Worm (Caenorhabditis elegans) whole organism, L2 larva: ENCODE measurements around the gene tbx-8.

ENCODE experiments used
- F13H6.1 ChIP-seq: sonication (generic microtip); optimal IDR thresholded peaks from 2 replicates; lab custom pipeline; 2016; ENCODE audit warnings: missing genetic modification characterization, missing compliant biosample characterization
- R02D3.7 ChIP-seq: fragments of 150-350 bp; optimal IDR thresholded peaks from 2 replicates; lab custom pipeline; 2014; ENCODE audit warnings: missing biosample characterization, missing genetic modification characterization
- Y55F3AM.14 ChIP-seq: fragments of 200-800 bp; sonication (Bioruptor generic); optimal IDR thresholded peaks from 2 replicates; lab custom pipeline; 2018; ENCODE audit warnings: mild to moderate bottlenecking, missing genetic modification characterization, missing compliant biosample characterization
- ZK546.5 ChIP-seq: sonication (generic microtip); optimal IDR thresholded peaks from 2 replicates; lab custom pipeline; 2017; ENCODE audit warnings: missing biosample characterization, missing genetic modification characterization
- alr-1 ChIP-seq: fragments of 150-350 bp; optimal IDR thresholded peaks from 2 replicates; lab custom pipeline; 2014; ENCODE audit warnings: missing biosample characterization, missing genetic modification characterization
- ama-1 ChIP-seq: fragments of 150-350 bp; optimal IDR thresholded peaks from 2 replicates; lab custom pipeline; 2018; ENCODE audit warnings: inconsistent platforms
- blmp-1 ChIP-seq: sonication (generic microtip); optimal IDR thresholded peaks from 2 replicates; lab custom pipeline; 2017; ENCODE audit warnings: missing genetic modification characterization, mild to moderate bottlenecking, missing compliant biosample characterization, antibody characterized with exemption, moderate library complexity; ENCODE audit not compliant: insufficient read depth
- ceh-16 ChIP-seq: fragments of 150-350 bp; optimal IDR thresholded peaks from 2 replicates; lab custom pipeline; 2014; ENCODE audit warnings: missing biosample characterization, missing genetic modification characterization
- ceh-82 ChIP-seq: fragments of 150-350 bp; optimal IDR thresholded peaks from 2 replicates; lab custom pipeline; 2014; ENCODE audit warnings: missing biosample characterization, missing genetic modification characterization
- crh-2 ChIP-seq: sonication (generic microtip); optimal IDR thresholded peaks from 2 replicates; lab custom pipeline; 2017; ENCODE audit warnings: missing biosample characterization, missing genetic modification characterization
- dmd-4 ChIP-seq: sonication (generic microtip); optimal IDR thresholded peaks from 2 replicates; lab custom pipeline; 2017; ENCODE audit warnings: missing biosample characterization, missing genetic modification characterization
- fos-1 ChIP-seq: fragments of 150-350 bp; optimal IDR thresholded peaks from 2 replicates; lab custom pipeline; 2014; ENCODE audit warnings: missing biosample characterization, missing genetic modification characterization
- lin-11 ChIP-seq: fragments of 150-350 bp; sonication (generic microtip); optimal IDR thresholded peaks from 2 replicates; lab custom pipeline; 2014; ENCODE audit warnings: missing biosample characterization, missing genetic modification characterization, inconsistent platforms, mixed read lengths
- lin-13 ChIP-seq: fragments of 150-350 bp; optimal IDR thresholded peaks from 2 replicates; lab custom pipeline; 2014; ENCODE audit warnings: missing biosample characterization, missing genetic modification reagents, missing genetic modification characterization
- lin-39 ChIP-seq: fragments of 150-350 bp; optimal IDR thresholded peaks from 2 replicates; lab custom pipeline; 2014; ENCODE audit warnings: missing biosample characterization, missing genetic modification reagents, missing genetic modification characterization
- lsy-2 ChIP-seq, 2 experiments: fragments of 150-350 bp in 1 of 2; sonication (generic microtip) in 1 of 2; optimal IDR thresholded peaks; 2 replicates each; lab custom pipeline; 2014 to 2017; ENCODE audit warnings: missing biosample characterization in 2 of 2, missing genetic modification characterization in 2 of 2
- mbf-1 ChIP-seq: sonication (generic microtip); optimal IDR thresholded peaks from 2 replicates; lab custom pipeline; 2017; ENCODE audit warnings: missing biosample characterization, missing genetic modification characterization
- mdl-1 ChIP-seq, 2 experiments: fragments of 150-350 bp in 1 of 2; sonication (generic microtip) in 1 of 2; optimal IDR thresholded peaks; 2 replicates each; lab custom pipeline; 2017; ENCODE audit warnings: missing biosample characterization in 2 of 2, missing genetic modification characterization in 2 of 2
- nhr-10 ChIP-seq: sonication (generic microtip); optimal IDR thresholded peaks from 2 replicates; lab custom pipeline; 2017; ENCODE audit warnings: missing biosample characterization, missing genetic modification characterization
- nhr-11 ChIP-seq: fragments of 150-350 bp; optimal IDR thresholded peaks from 2 replicates; lab custom pipeline; 2014; ENCODE audit warnings: missing biosample characterization, missing genetic modification characterization
- nhr-129 ChIP-seq: fragments of 150-350 bp; optimal IDR thresholded peaks from 2 replicates; lab custom pipeline; 2014; ENCODE audit warnings: missing biosample characterization, missing genetic modification characterization
- nhr-21 ChIP-seq: fragments of 150-350 bp; optimal IDR thresholded peaks from 2 replicates; lab custom pipeline; 2014; ENCODE audit warnings: missing biosample characterization, missing genetic modification characterization
- nhr-23 ChIP-seq: fragments of 150-350 bp; optimal IDR thresholded peaks from 2 replicates; lab custom pipeline; 2014; ENCODE audit warnings: missing biosample characterization, missing genetic modification reagents, missing genetic modification characterization
- nhr-77 ChIP-seq: fragments of 150-350 bp; optimal IDR thresholded peaks from 2 replicates; lab custom pipeline; 2014; ENCODE audit warnings: missing biosample characterization, missing genetic modification characterization
- sma-3 ChIP-seq: sonication (generic microtip); optimal IDR thresholded peaks from 2 replicates; lab custom pipeline; 2016; ENCODE audit warnings: missing genetic modification reagents, missing genetic modification characterization, missing compliant biosample characterization
- sma-9 ChIP-seq, 2 experiments: fragments of 150-350 bp in 1 of 2; sonication (generic microtip) in 1 of 2; optimal IDR thresholded peaks; 2 replicates each; lab custom pipeline; 2014 to 2016; ENCODE audit warnings: missing genetic modification characterization in 2 of 2, mild to moderate bottlenecking in 1 of 2, missing biosample characterization in 1 of 2, missing compliant biosample characterization in 1 of 2, missing genetic modification reagents in 1 of 2, moderate library complexity in 1 of 2
- zag-1 ChIP-seq: fragments of 150-350 bp; optimal IDR thresholded peaks from 2 replicates; lab custom pipeline; 2014; ENCODE audit warnings: missing biosample characterization, missing genetic modification characterization
- ztf-11 ChIP-seq: sonication (generic microtip); optimal IDR thresholded peaks from 2 replicates; lab custom pipeline; 2017; ENCODE audit warnings: missing biosample characterization, missing genetic modification characterization
- ztf-4 ChIP-seq: fragments of 150-350 bp; optimal IDR thresholded peaks from 2 replicates; lab custom pipeline; 2014; ENCODE audit warnings: missing biosample characterization, missing genetic modification characterization

Gene tbx-8

ce11 chrIII:10347049-10347448, at the start of gene tbx-8:
Gene tbx-8, plus strand, starts transcription at chrIII:10347349.
- TF ChIP-seq ceh-82 (tag; lab: Kevin White, UChicago) (no peak), ZK546.5 (tag; lab: Kevin White, UChicago) (no peak), R02D3.7 (tag; lab: Kevin White, UChicago) (no peak), lin-11 (tag; lab: Kevin White, UChicago) (no peak), ceh-16 (tag; lab: Kevin White, UChicago) (no peak), nhr-10 (no peak), zag-1 (tag; lab: Kevin White, UChicago) (no peak), nhr-23 (tag; lab: Kevin White, UChicago) (no peak)
- TF ChIP-seq, all 48 proteins: peak for 0

- TF ChIP-seq fos-1 (tag; lab: Kevin White, UChicago) (no peak), lsy-2 (tag; optimal IDR thresholded peaks at IDR 0.05; lab: Kevin White, UChicago) (no peak), dmd-4 (tag; lab: Kevin White, UChicago) (no peak), nhr-11 (no peak), blmp-1 (tag; lab: Kevin White, UChicago) (no peak), sma-9 (GFP tag; optimal IDR thresholded peaks at IDR 0.05; lab: Kevin White, UChicago) (no peak), sma-9 (tag; optimal IDR thresholded peaks at IDR 0.05; lab: Kevin White, UChicago) (no peak), lin-13 (GFP tag; lab: Kevin White, UChicago) (no peak), alr-1 (tag; lab: Kevin White, UChicago) (no peak), ZK546.5 (tag; lab: Kevin White, UChicago) (no peak), ztf-11 (tag; lab: Kevin White, UChicago) (no peak), R02D3.7 (tag; lab: Kevin White, UChicago) (no peak), F13H6.1 (tag; lab: Kevin White, UChicago) (no peak), sma-3 (GFP tag; lab: Kevin White, UChicago) (no peak), lin-39 (tag; lab: Kevin White, UChicago) (no peak), ama-1 (no peak), ztf-4 (tag; lab: Kevin White, UChicago) (no peak), mdl-1 (tag; optimal IDR thresholded peaks at IDR 0.05; lab: Kevin White, UChicago) (no peak), Y55F3AM.14 (no peak)
Observed at ce11 chrIII:10300078-10300477, 47.1 kb upstream of the tbx-8 start, which contains the start of gene vglu-3. Gene vglu-3, plus strand, starts transcription at chrIII:10300378.

ce11 chrIII:10305295-10305694, 41.9 kb upstream of the tbx-8 start:
- TF ChIP-seq lsy-2 (tag; optimal IDR thresholded peaks at IDR 0.05; lab: Kevin White, UChicago) (no peak), ztf-11 (tag; lab: Kevin White, UChicago) (no peak), fos-1 (tag; lab: Kevin White, UChicago) (peak; percentile 94)

ce11 chrIII:10306049-10306448, 41.1 kb upstream of the tbx-8 start, which contains the start of gene T07A5.1:
Gene T07A5.1, minus strand, starts transcription at chrIII:10306197.
- TF ChIP-seq ceh-16 (tag; lab: Kevin White, UChicago), result peak; percentile 90
- no peak for TF ChIP-seq nhr-21
- no peak for TF ChIP-seq ceh-82 (tag; lab: Kevin White, UChicago)
- TF ChIP-seq, all 48 proteins: peak for 1

- TF ChIP-seq nhr-21, result no peak
- TF ChIP-seq ztf-4 (tag; lab: Kevin White, UChicago), result no peak
- TF ChIP-seq, all 48 proteins: peak for 0
Observed at ce11 chrIII:10311016-10311415, 36.1 kb upstream of the tbx-8 start, which contains the start of gene T07A5.7. Gene T07A5.7, minus strand, starts transcription at chrIII:10311116.

- peak; percentile 75 for TF ChIP-seq fos-1 (tag; lab: Kevin White, UChicago)
- TF ChIP-seq nhr-77 (tag; lab: Kevin White, UChicago), result no peak
- TF ChIP-seq lin-39 (tag; lab: Kevin White, UChicago), result no peak
- no peak for TF ChIP-seq lin-13 (GFP tag; lab: Kevin White, UChicago)
- no peak for TF ChIP-seq crh-2 (tag; lab: Kevin White, UChicago)
- no peak for TF ChIP-seq mbf-1 (tag; lab: Kevin White, UChicago)
- no peak for TF ChIP-seq nhr-129
Observed at ce11 chrIII:10314234-10314633, 32.9 kb upstream of the tbx-8 start.
